Worm (Caenorhabditis elegans) whole organism, late embryonic: ENCODE results near the gene lec-9.

Experiments used
- T23F11.4 ChIP-seq: fragments of 200-800 bp; sonication (Bioruptor generic); optimal IDR thresholded peaks from 2 replicates; lab custom pipeline; 2018; ENCODE audit warnings: mild to moderate bottlenecking, missing genetic modification characterization, missing compliant biosample characterization
- Y22D7AL.16 ChIP-seq: sonication (generic microtip); optimal IDR thresholded peaks from 2 replicates; lab custom pipeline; 2016; ENCODE audit warnings: missing genetic modification characterization, missing compliant biosample characterization
- ama-1 ChIP-seq: fragments of 150-350 bp; optimal IDR thresholded peaks from 2 replicates; lab custom pipeline; 2014
- ceh-22 ChIP-seq: sonication (generic microtip); optimal IDR thresholded peaks from 2 replicates; lab custom pipeline; 2017; ENCODE audit warnings: missing biosample characterization, missing genetic modification characterization
- ceh-6 ChIP-seq: fragments of 200-800 bp; sonication (Bioruptor generic); optimal IDR thresholded peaks from 2 replicates; lab custom pipeline; 2018; ENCODE audit warnings: mild to moderate bottlenecking, missing genetic modification characterization, missing compliant biosample characterization
- dmd-4 ChIP-seq: sonication (generic microtip); optimal IDR thresholded peaks from 2 replicates; lab custom pipeline; 2016; ENCODE audit warnings: borderline replicate concordance, missing genetic modification characterization, missing compliant biosample characterization
- lin-11 ChIP-seq: fragments of 200-800 bp; sonication (Bioruptor generic); optimal IDR thresholded peaks from 2 replicates; lab custom pipeline; 2018; ENCODE audit warnings: mild to moderate bottlenecking, missing genetic modification characterization, missing compliant biosample characterization
- nhr-11 ChIP-seq: fragments of 150-350 bp; optimal IDR thresholded peaks from 2 replicates; lab custom pipeline; 2014; ENCODE audit warnings: missing biosample characterization, missing genetic modification characterization
- pag-3 ChIP-seq: sonication (generic microtip); optimal IDR thresholded peaks from 2 replicates; lab custom pipeline; 2016; ENCODE audit warnings: missing compliant biosample characterization, missing genetic modification characterization, borderline replicate concordance
- pqm-1 ChIP-seq: sonication (generic microtip); optimal IDR thresholded peaks from 2 replicates; lab custom pipeline; 2016; ENCODE audit warnings: missing genetic modification characterization, missing compliant biosample characterization
- pros-1 ChIP-seq: fragments of 150-350 bp; optimal IDR thresholded peaks from 2 replicates; lab custom pipeline; 2014; ENCODE audit warnings: missing biosample characterization, missing genetic modification reagents, missing genetic modification characterization
- sox-2 ChIP-seq: fragments of 200-800 bp; sonication (Bioruptor generic); IDR thresholded peaks from 2 replicates; pipeline ENCODE4 v1.3.6; 2022; ENCODE audit warnings: missing genetic modification reagents, missing genetic modification characterization, missing compliant biosample characterization
- tbx-2 ChIP-seq: sonication (generic microtip); optimal IDR thresholded peaks from 2 replicates; lab custom pipeline; 2016; ENCODE audit warnings: missing genetic modification characterization, missing compliant biosample characterization
- unc-86 ChIP-seq: sonication (generic microtip); optimal IDR thresholded peaks from 2 replicates; lab custom pipeline; 2016; ENCODE audit warnings: missing genetic modification characterization, missing compliant biosample characterization

DNA sequence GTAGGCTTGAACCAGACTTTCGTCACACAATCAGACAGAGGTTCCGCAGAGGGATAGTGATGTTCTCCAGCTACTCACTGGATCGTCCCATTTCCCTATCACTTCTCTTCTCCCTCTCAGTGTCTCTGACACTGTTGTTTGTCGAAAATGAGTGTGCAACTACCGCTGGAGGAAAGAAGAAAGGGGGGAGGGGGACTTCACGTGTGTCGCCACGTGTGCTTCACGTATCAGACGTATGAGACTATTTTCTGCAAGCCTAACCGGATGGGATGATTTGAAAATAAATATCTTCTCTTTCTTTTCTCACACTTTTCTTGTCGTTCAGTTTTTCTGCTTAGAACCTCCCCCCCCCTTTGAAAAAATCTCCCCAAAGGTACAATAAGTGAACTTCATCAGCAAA is 40.5 kb downstream of the lec-9 start, which contains the start of gene H18N23.2:
- no peak for TF ChIP-seq pag-3
- no peak for TF ChIP-seq pros-1
- TF ChIP-seq T23F11.4: no peak
- TF ChIP-seq ama-1 (lab: Kevin White, UChicago): no peak
- no peak for TF ChIP-seq unc-86 (tag; lab: Kevin White, UChicago)
- TF ChIP-seq sox-2: no peak
- TF ChIP-seq pqm-1 (tag; lab: Kevin White, UChicago): no peak
- no peak for TF ChIP-seq ceh-6 (GFP tag; lab: Kevin White, UChicago)
- TF ChIP-seq tbx-2 (tag; lab: Kevin White, UChicago): no peak
- TF ChIP-seq ceh-22 (tag; lab: Kevin White, UChicago): no peak
- TF ChIP-seq nhr-11 (tag; lab: Kevin White, UChicago): no peak
- no peak for TF ChIP-seq dmd-4 (tag; lab: Kevin White, UChicago)
- no peak for TF ChIP-seq Y22D7AL.16 (tag; lab: Kevin White, UChicago)
- no peak for TF ChIP-seq lin-11
